Fruit fly (Drosophila melanogaster) whole organism, embryonic: ENCODE measurements around the gene CG34002.
A peak's percentile ranks its signal among the peaks of the same experiment; 100 is the strongest.

ENCODE experiments used
- Asciz ChIP-seq: fragments of 200-800 bp; sonication (Bioruptor generic); optimal IDR thresholded peaks from 2 replicates; lab custom pipeline; 2017; ENCODE audit warnings: missing biosample characterization, mild to moderate bottlenecking, missing genetic modification characterization, missing genetic modification reagents
- Awh ChIP-seq: fragments of 200-800 bp; sonication (Bioruptor generic); IDR thresholded peaks from 2 replicates; pipeline ENCODE4, ENCODE4 v1.3.6; 2022; ENCODE audit warnings: missing biosample characterization, missing genetic modification characterization
- Bgb ChIP-seq: fragments of 200-800 bp; sonication (Bioruptor generic); IDR thresholded peaks from 2 replicates; pipeline ENCODE4 v1.3.6; 2022; ENCODE audit warnings: missing biosample characterization, missing genetic modification characterization; ENCODE audit not compliant: partially characterized antibody
- CG10147 ChIP-seq: fragments of 200-800 bp; sonication (Bioruptor generic); optimal IDR thresholded peaks from 2 replicates; lab custom pipeline; 2019; ENCODE audit warnings: missing biosample characterization, mild to moderate bottlenecking, missing genetic modification characterization, moderate library complexity
- CG10321 ChIP-seq: fragments of 200-800 bp; sonication (Bioruptor generic); IDR thresholded peaks from 2 replicates; pipeline ENCODE4 v1.3.6; 2022; ENCODE audit warnings: missing biosample characterization, missing genetic modification characterization
- CG10543 ChIP-seq: fragments of 200-800 bp; sonication (Bioruptor generic); optimal IDR thresholded peaks from 3 replicates; lab custom pipeline; 2017; ENCODE audit warnings: missing biosample characterization, mild to moderate bottlenecking, missing genetic modification characterization, moderate library complexity
- CG11504 ChIP-seq: fragments of 200-800 bp; sonication (Bioruptor generic); optimal IDR thresholded peaks from 3 replicates; lab custom pipeline; 2019; ENCODE audit warnings: missing biosample characterization, mild to moderate bottlenecking, missing genetic modification characterization, moderate library complexity
- CG13894 ChIP-seq: fragments of 200-800 bp; sonication (Bioruptor generic); optimal IDR thresholded peaks from 3 replicates; lab custom pipeline; 2018; ENCODE audit warnings: missing biosample characterization, mild to moderate bottlenecking, missing genetic modification characterization, moderate library complexity
- CG15269 ChIP-seq: fragments of 200-800 bp; sonication (Bioruptor generic); optimal IDR thresholded peaks from 2 replicates; lab custom pipeline; 2018; ENCODE audit warnings: missing biosample characterization, mild to moderate bottlenecking, missing genetic modification characterization, moderate library complexity
- CG15601 ChIP-seq: fragments of 200-800 bp; sonication (Bioruptor generic); optimal IDR thresholded peaks from 3 replicates; lab custom pipeline; 2019; ENCODE audit warnings: missing biosample characterization, mild to moderate bottlenecking, missing genetic modification characterization, moderate library complexity
- CG16779 ChIP-seq: fragments of 200-800 bp; sonication (Bioruptor generic); IDR thresholded peaks from 2 replicates; pipeline ENCODE4 v1.3.6; 2022; ENCODE audit warnings: missing biosample characterization, missing genetic modification characterization
- CG16813 ChIP-seq: fragments of 200-800 bp; sonication (Bioruptor generic); IDR thresholded peaks from 3 replicates; pipeline ENCODE4 v1.3.6; 2022; ENCODE audit warnings: missing biosample characterization, missing genetic modification characterization; ENCODE audit not compliant: partially characterized antibody
- CG18599 ChIP-seq: fragments of 200-800 bp; sonication (Bioruptor generic); optimal IDR thresholded peaks from 3 replicates; lab custom pipeline; 2017; ENCODE audit warnings: missing biosample characterization, missing genetic modification characterization, mild to moderate bottlenecking, moderate library complexity, missing genetic modification reagents
- CG2120 ChIP-seq: fragments of 200-800 bp; sonication (Bioruptor generic); optimal IDR thresholded peaks from 3 replicates; lab custom pipeline; 2016; ENCODE audit warnings: missing biosample characterization, missing genetic modification characterization
- CG2712 ChIP-seq: fragments of 200-800 bp; optimal IDR thresholded peaks from 3 replicates; lab custom pipeline; 2019; ENCODE audit warnings: missing biosample characterization, mild to moderate bottlenecking, missing genetic modification characterization, moderate library complexity
- CG31441 ChIP-seq: fragments of 200-800 bp; sonication (Bioruptor generic); IDR thresholded peaks from 2 replicates; pipeline ENCODE4 v1.3.6; 2022; ENCODE audit warnings: missing biosample characterization, missing genetic modification characterization
- CG32772 ChIP-seq: fragments of 200-800 bp; sonication (Bioruptor generic); IDR thresholded peaks from 2 replicates; pipeline ENCODE4 v1.3.6; 2022; ENCODE audit warnings: missing biosample characterization, missing genetic modification characterization
- CG3281 ChIP-seq: fragments of 200-800 bp; sonication (Bioruptor generic); optimal IDR thresholded peaks from 3 replicates; lab custom pipeline; 2017; ENCODE audit warnings: missing biosample characterization, mild to moderate bottlenecking, missing genetic modification characterization
- CG34422 ChIP-seq: fragments of 200-800 bp; sonication (Bioruptor generic); IDR thresholded peaks from 3 replicates; pipeline ENCODE4 v1.3.6; 2022; ENCODE audit warnings: missing biosample characterization, missing genetic modification characterization
- CG4360 ChIP-seq: fragments of 200-800 bp; sonication (Bioruptor generic); IDR thresholded peaks from 2 replicates; pipeline ENCODE4 v1.3.6; 2022; ENCODE audit warnings: missing biosample characterization, missing genetic modification characterization
- CG7786 ChIP-seq: fragments of 200-800 bp; sonication (Bioruptor generic); optimal IDR thresholded peaks from 2 replicates; lab custom pipeline; 2016; ENCODE audit warnings: missing biosample characterization, missing genetic modification characterization
- CG7987 ChIP-seq: fragments of 200-800 bp; sonication (Bioruptor generic); optimal IDR thresholded peaks from 2 replicates; lab custom pipeline; 2018; ENCODE audit warnings: missing biosample characterization, mild to moderate bottlenecking, missing genetic modification characterization, moderate library complexity
- CG9797 ChIP-seq: fragments of 200-800 bp; sonication (Bioruptor generic); optimal IDR thresholded peaks from 3 replicates; lab custom pipeline; 2018; ENCODE audit warnings: missing biosample characterization, mild to moderate bottlenecking, missing genetic modification characterization
- CG9876 ChIP-seq: fragments of 200-800 bp; sonication (Bioruptor generic); optimal IDR thresholded peaks from 2 replicates; lab custom pipeline; 2016; ENCODE audit warnings: missing biosample characterization, missing genetic modification characterization
- Dp ChIP-seq: fragments of 200-800 bp; sonication (Bioruptor generic); optimal IDR thresholded peaks from 2 replicates; lab custom pipeline; 2018; ENCODE audit warnings: missing biosample characterization, mild to moderate bottlenecking, missing genetic modification characterization, moderate library complexity
- E2f1 ChIP-seq: fragments of 200-800 bp; sonication (Bioruptor generic); IDR thresholded peaks from 2 replicates; pipeline ENCODE4 v1.3.6; 2022; ENCODE audit warnings: missing biosample characterization, missing genetic modification characterization
- ERR ChIP-seq: fragments of 200-800 bp; sonication (Bioruptor generic); optimal IDR thresholded peaks from 2 replicates; lab custom pipeline; 2016; ENCODE audit warnings: missing biosample characterization, missing genetic modification characterization
- Fer3 ChIP-seq: fragments of 200-800 bp; sonication (Bioruptor generic); optimal IDR thresholded peaks from 2 replicates; lab custom pipeline; 2018; ENCODE audit warnings: missing biosample characterization, mild to moderate bottlenecking, missing genetic modification characterization, moderate library complexity
- Lhr ChIP-seq: fragments of 200-800 bp; sonication (Bioruptor generic); optimal IDR thresholded peaks from 3 replicates; lab custom pipeline; 2017; ENCODE audit warnings: mild to moderate bottlenecking, missing biosample characterization, missing genetic modification reagents, missing genetic modification characterization
- NK7.1 ChIP-seq: fragments of 200-800 bp; sonication (Bioruptor generic); optimal IDR thresholded peaks from 3 replicates; lab custom pipeline; 2016; ENCODE audit warnings: missing biosample characterization, missing genetic modification characterization
- Nf-YC ChIP-seq: fragments of 200-800 bp; optimal IDR thresholded peaks from 3 replicates; lab custom pipeline; 2019; ENCODE audit warnings: missing biosample characterization, mild to moderate bottlenecking, missing genetic modification characterization, moderate library complexity
- PHDP ChIP-seq: fragments of 200-800 bp; sonication (Bioruptor generic); optimal IDR thresholded peaks from 3 replicates; lab custom pipeline; 2018; ENCODE audit warnings: missing biosample characterization, mild to moderate bottlenecking, missing genetic modification characterization, moderate library complexity
- Rfx ChIP-seq: fragments of 200-800 bp; sonication (Bioruptor generic); IDR thresholded peaks from 2 replicates; pipeline ENCODE4 v1.3.6; 2022; ENCODE audit warnings: missing biosample characterization, missing genetic modification characterization
- Stat92E ChIP-seq, 3 experiments: fragments of >200 bp in 2 of 3; fragments of 200-800 bp in 1 of 3; sonication (Bioruptor generic) in 1 of 3; optimal IDR thresholded peaks; 2 replicates each; lab custom pipeline; 2017 to 2019; ENCODE audit warnings: missing biosample characterization in 3 of 3, missing genetic modification characterization in 3 of 3, mild to moderate bottlenecking in 1 of 3, moderate library complexity in 1 of 3
- caup ChIP-seq: fragments of 200-800 bp; sonication (Bioruptor generic); optimal IDR thresholded peaks from 3 replicates; lab custom pipeline; 2017; ENCODE audit warnings: missing biosample characterization, mild to moderate bottlenecking, missing genetic modification characterization, moderate library complexity; ENCODE audit not compliant: severe bottlenecking
- ci ChIP-seq: fragments of 200-800 bp; sonication (Bioruptor generic); IDR thresholded peaks from 3 replicates; pipeline ENCODE4 v1.3.6; 2022; ENCODE audit warnings: missing biosample characterization, missing genetic modification characterization
- cwo ChIP-seq: fragments of 200-800 bp; sonication (Bioruptor generic); optimal IDR thresholded peaks from 3 replicates; lab custom pipeline; 2017; ENCODE audit warnings: missing biosample characterization, missing genetic modification characterization, mild to moderate bottlenecking, moderate library complexity, missing genetic modification reagents
- dpn ChIP-seq, 2 experiments: fragments of 200-800 bp; sonication (Bioruptor generic); optimal IDR thresholded peaks; 3 replicates each; lab custom pipeline; 2016; ENCODE audit warnings: missing biosample characterization in 2 of 2, missing genetic modification characterization in 2 of 2
- ftz-f1 ChIP-seq: fragments of 200-800 bp; sonication (Bioruptor generic); optimal IDR thresholded peaks from 2 replicates; lab custom pipeline; 2016; ENCODE audit warnings: missing biosample characterization, missing genetic modification characterization
- hb ChIP-seq: fragments of 200-800 bp; sonication (Bioruptor generic); IDR thresholded peaks from 3 replicates; pipeline ENCODE4 v1.3.6; 2022; ENCODE audit warnings: missing biosample characterization, missing genetic modification characterization; ENCODE audit not compliant: partially characterized antibody
- kni ChIP-seq: fragments of 200-800 bp; sonication (Bioruptor generic); optimal IDR thresholded peaks from 3 replicates; lab custom pipeline; 2017; ENCODE audit warnings: mild to moderate bottlenecking, missing biosample characterization, missing genetic modification reagents, missing genetic modification characterization
- rib ChIP-seq: fragments of 200-800 bp; sonication (Bioruptor generic); IDR thresholded peaks from 2 replicates; pipeline ENCODE4 v1.3.6; 2022; ENCODE audit warnings: missing biosample characterization, missing genetic modification characterization
- slou ChIP-seq: fragments of 200-800 bp; sonication (Bioruptor generic); optimal IDR thresholded peaks from 3 replicates; lab custom pipeline; 2016; ENCODE audit warnings: missing biosample characterization, missing genetic modification characterization
- stc ChIP-seq: fragments of 200-800 bp; sonication (Bioruptor generic); IDR thresholded peaks from 2 replicates; pipeline ENCODE4 v1.3.6; 2022; ENCODE audit warnings: missing biosample characterization, missing genetic modification characterization
- unpg ChIP-seq: fragments of 200-800 bp; sonication (Bioruptor generic); optimal IDR thresholded peaks from 3 replicates; lab custom pipeline; 2018; ENCODE audit warnings: missing biosample characterization, mild to moderate bottlenecking, missing genetic modification characterization, moderate library complexity
- vnd ChIP-seq: fragments of 200-800 bp; sonication (Bioruptor generic); IDR thresholded peaks from 3 replicates; pipeline ENCODE4 v1.3.6; 2022; ENCODE audit warnings: missing biosample characterization, missing genetic modification characterization; ENCODE audit not compliant: partially characterized antibody
- vvl ChIP-seq: fragments of 200-800 bp; sonication (Bioruptor generic); IDR thresholded peaks from 2 replicates; pipeline ENCODE4 v1.3.6; 2022; ENCODE audit warnings: missing biosample characterization, missing genetic modification characterization

CG34002 gene

dm6 chr3L:17907609-17908160, 49.4 kb downstream of the CG34002 start, which contains the start of the genes Prestin and Wdr92 (continued):
- peak; percentile 67 for TF ChIP-seq Bgb (GFP tag; lab: Robert Waterston, UW)
- peak; percentile 37 for TF ChIP-seq CG3281 (GFP tag; lab: Kevin White, UChicago)
- peak; percentile 8 for TF ChIP-seq ERR
- TF ChIP-seq CG9797 (GFP tag; lab: Kevin White, UChicago), result peak; percentile 66
- TF ChIP-seq cwo, result peak; percentile 29
- TF ChIP-seq kni, result no peak
- TF ChIP-seq slou, result no peak
- peak; percentile 60 for TF ChIP-seq Nf-YC (tag; lab: Kevin White, UChicago)
- TF ChIP-seq CG31441 (GFP tag; lab: Robert Waterston, UW), result peak; percentile 53; the same call in 1 of the 2 replicates
- peak; percentile 48; the same call in 1 of the 2 replicates for TF ChIP-seq stc (GFP tag; lab: Robert Waterston, UW)
- peak; percentile 8 for TF ChIP-seq unpg (GFP tag; lab: Kevin White, UChicago)
- TF ChIP-seq CG10543 (GFP tag; lab: Kevin White, UChicago), result peak; percentile 45
- peak; percentile 54; the same call in 1 of the 2 replicates for TF ChIP-seq Awh (GFP tag; lab: Robert Waterston, UW)
- peak; percentile 47; the same call in 1 of the 2 replicates for TF ChIP-seq Rfx (GFP tag; lab: Robert Waterston, UW)
- TF ChIP-seq hb (GFP tag; lab: Robert Waterston, UW), result peak; percentile 70; the same call in 1 of the 3 replicates
- TF ChIP-seq E2f1 (GFP tag; lab: Robert Waterston, UW), result peak; percentile 65; the same call in 1 of the 2 replicates
- TF ChIP-seq Lhr, result peak; percentile 44
- TF ChIP-seq Stat92E (GFP tag; optimal IDR thresholded peaks at IDR 0.05; lab: Kevin White, UChicago), result peak in 1 of 3 experiments; percentile 37
- TF ChIP-seq Fer3 (tag; lab: Kevin White, UChicago), result peak; percentile 22
- peak; percentile 50 for TF ChIP-seq CG15269 (tag; lab: Kevin White, UChicago)
- TF ChIP-seq CG9876 (GFP tag; lab: Kevin White, UChicago), result no peak
- peak; percentile 32 for TF ChIP-seq Asciz (GFP tag; lab: Kevin White, UChicago)
- TF ChIP-seq Dp (GFP tag; lab: Kevin White, UChicago), result peak; percentile 56
- TF ChIP-seq CG7786 (GFP tag; lab: Kevin White, UChicago), result no peak
- TF ChIP-seq CG10147 (GFP tag; lab: Kevin White, UChicago), result peak; percentile 23
- TF ChIP-seq CG32772 (GFP tag; lab: Robert Waterston, UW), result peak; percentile 24; the same call in 1 of the 2 replicates
- TF ChIP-seq rib (GFP tag; lab: Robert Waterston, UW), result 0 out of 2 replicates have a peak, but pooled peaks have one; percentile 18
- peak; percentile 28 for TF ChIP-seq PHDP
- TF ChIP-seq CG4360, result peak; percentile 69
- TF ChIP-seq caup (GFP tag; lab: Kevin White, UChicago), result peak; percentile 67
- peak; percentile 43; the same call in 1 of the 2 replicates for TF ChIP-seq vvl (GFP tag; lab: Robert Waterston, UW)
- peak; percentile 54 for TF ChIP-seq CG7987
- peak; percentile 25 for TF ChIP-seq CG2712 (tag; lab: Kevin White, UChicago)
- TF ChIP-seq CG11504, result peak; percentile 17
- 0 out of 2 replicates have a peak, but pooled peaks have one; percentile 40 for TF ChIP-seq CG16779
- peak; percentile 75 for TF ChIP-seq CG16813 (GFP tag; lab: Robert Waterston, UW)
- TF ChIP-seq CG15601 (tag; lab: Kevin White, UChicago), result peak; percentile 51
- peak; percentile 15 for TF ChIP-seq CG18599
- TF ChIP-seq ftz-f1, result peak; percentile 61
- TF ChIP-seq ci (GFP tag; lab: Robert Waterston, UW), result peak; percentile 69; the same call in 2 of the 3 replicates
- TF ChIP-seq CG10321, result no peak
- TF ChIP-seq CG13894 (tag; lab: Kevin White, UChicago), result peak; percentile 63
- no peak for TF ChIP-seq NK7.1
- TF ChIP-seq vnd, result peak; percentile 75
- TF ChIP-seq dpn (GFP tag; optimal IDR thresholded peaks at IDR 0.05; lab: Kevin White, UChicago), result peak in 1 of 2 experiments; percentile 5
- TF ChIP-seq CG2120, result peak; percentile 36
- TF ChIP-seq CG34422 (GFP tag; lab: Robert Waterston, UW), result peak; percentile 55; the same call in 1 of the 3 replicates
